Fruit fly (Drosophila melanogaster) S2 (cell line): Measurements from ENCODE around the gene CG8159.

Experiments
- CG8478 ChIP-seq: fragments of >200 bp; optimal IDR thresholded peaks from 2 replicates; lab custom pipeline; 2018
- CTCF ChIP-seq, 2 experiments: fragments of >200 bp; optimal IDR thresholded peaks; 2 replicates each; lab custom pipeline; 2018

DNA sequence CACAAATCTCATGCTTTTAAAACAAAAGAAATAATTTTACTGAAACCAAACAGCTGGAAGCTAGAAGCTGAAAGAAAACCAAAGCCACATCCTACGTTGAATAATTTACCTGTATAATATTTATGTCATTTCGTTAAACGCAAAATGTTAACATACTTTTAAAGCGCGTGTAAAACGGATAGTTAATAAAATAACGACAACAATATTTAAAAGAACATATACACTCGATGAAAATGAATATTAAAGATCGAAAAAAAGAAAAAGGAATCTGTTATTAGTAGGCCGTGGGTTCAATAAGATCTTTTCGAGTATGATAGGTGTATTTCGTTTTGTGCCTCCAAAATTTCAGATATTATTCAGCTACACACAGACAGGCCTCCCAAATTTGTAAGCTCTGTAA, 5.6 kb upstream of the CG8159 start, which contains the start of gene CG8136:
- TF ChIP-seq CTCF (optimal IDR thresholded peaks at IDR 0.05; lab: Kevin White, UChicago) = no peak
- TF ChIP-seq CG8478 (lab: Kevin White, UChicago) = no peak
